Fruit fly (Drosophila melanogaster) whole organism, embryonic: ENCODE data around the gene mRpL17.

ENCODE experiments used
- Aef1 ChIP-seq: fragments of 200-800 bp; sonication (Bioruptor generic); IDR thresholded peaks from 3 replicates; pipeline ENCODE4 v1.3.6; 2022; ENCODE audit warnings: missing biosample characterization, missing genetic modification characterization
- C15 ChIP-seq: fragments of 200-800 bp; sonication (Bioruptor generic); IDR thresholded peaks from 3 replicates; pipeline ENCODE4 v1.3.6; 2022; ENCODE audit warnings: missing biosample characterization, missing genetic modification characterization
- CG11696 ChIP-seq: fragments of 200-800 bp; sonication (Bioruptor generic); IDR thresholded peaks from 2 replicates; pipeline ENCODE4 v1.3.6; 2022; ENCODE audit warnings: missing biosample characterization, missing genetic modification characterization
- CG12071 ChIP-seq: fragments of 200-800 bp; sonication (Bioruptor generic); optimal IDR thresholded peaks from 3 replicates; lab custom pipeline; 2018; ENCODE audit warnings: missing biosample characterization, mild to moderate bottlenecking, missing genetic modification characterization
- CG12155 ChIP-seq: fragments of 200-800 bp; sonication (Bioruptor generic); optimal IDR thresholded peaks from 3 replicates; lab custom pipeline; 2016; ENCODE audit warnings: missing biosample characterization, missing genetic modification characterization
- CG12391 ChIP-seq: fragments of 200-800 bp; sonication (Bioruptor generic); optimal IDR thresholded peaks from 3 replicates; lab custom pipeline; 2018; ENCODE audit warnings: missing biosample characterization, mild to moderate bottlenecking, missing genetic modification characterization, moderate library complexity
- CG12942 ChIP-seq: fragments of 200-800 bp; sonication (Bioruptor generic); optimal IDR thresholded peaks from 3 replicates; lab custom pipeline; 2016; ENCODE audit warnings: missing biosample characterization, missing genetic modification characterization
- CG13894 ChIP-seq: fragments of 200-800 bp; sonication (Bioruptor generic); optimal IDR thresholded peaks from 3 replicates; lab custom pipeline; 2018; ENCODE audit warnings: missing biosample characterization, mild to moderate bottlenecking, missing genetic modification characterization, moderate library complexity
- CG14441 ChIP-seq: fragments of 200-800 bp; sonication (Bioruptor generic); IDR thresholded peaks from 2 replicates; pipeline ENCODE4 v1.3.6; 2022; ENCODE audit warnings: missing biosample characterization, missing genetic modification characterization
- CG15696 ChIP-seq: fragments of 200-800 bp; sonication (Bioruptor generic); optimal IDR thresholded peaks from 2 replicates; lab custom pipeline; 2019; ENCODE audit warnings: missing biosample characterization, mild to moderate bottlenecking, missing genetic modification characterization, moderate library complexity
- CG17612 ChIP-seq: fragments of 200-800 bp; sonication (Bioruptor generic); IDR thresholded peaks from 2 replicates; pipeline ENCODE4 v1.3.6; 2022; ENCODE audit warnings: missing biosample characterization, missing genetic modification characterization
- CG18619 ChIP-seq: fragments of 200-800 bp; sonication (Bioruptor generic); optimal IDR thresholded peaks from 3 replicates; lab custom pipeline; 2017; ENCODE audit warnings: missing biosample characterization, mild to moderate bottlenecking, missing genetic modification characterization
- CG30431 ChIP-seq: fragments of 200-800 bp; sonication (Bioruptor generic); optimal IDR thresholded peaks from 2 replicates; lab custom pipeline; 2017; ENCODE audit warnings: missing biosample characterization, missing genetic modification characterization
- CG31441 ChIP-seq: fragments of 200-800 bp; sonication (Bioruptor generic); IDR thresholded peaks from 2 replicates; pipeline ENCODE4 v1.3.6; 2022; ENCODE audit warnings: missing biosample characterization, missing genetic modification characterization
- CG4424 ChIP-seq: fragments of 200-800 bp; sonication (Bioruptor generic); optimal IDR thresholded peaks from 3 replicates; lab custom pipeline; 2016; ENCODE audit warnings: missing biosample characterization, missing genetic modification characterization
- CG4730 ChIP-seq: fragments of 200-800 bp; sonication (Bioruptor generic); IDR thresholded peaks from 2 replicates; pipeline ENCODE4 v1.3.6; 2022; ENCODE audit warnings: missing biosample characterization, missing genetic modification characterization
- CG9797 ChIP-seq: fragments of 200-800 bp; sonication (Bioruptor generic); optimal IDR thresholded peaks from 3 replicates; lab custom pipeline; 2018; ENCODE audit warnings: missing biosample characterization, mild to moderate bottlenecking, missing genetic modification characterization
- Dip3 ChIP-seq: fragments of 200-800 bp; sonication (Bioruptor generic); optimal IDR thresholded peaks from 3 replicates; lab custom pipeline; 2016; ENCODE audit warnings: missing biosample characterization, missing genetic modification characterization
- Dp ChIP-seq: fragments of 200-800 bp; sonication (Bioruptor generic); optimal IDR thresholded peaks from 2 replicates; lab custom pipeline; 2018; ENCODE audit warnings: missing biosample characterization, mild to moderate bottlenecking, missing genetic modification characterization, moderate library complexity
- ERR ChIP-seq: fragments of 200-800 bp; sonication (Bioruptor generic); optimal IDR thresholded peaks from 2 replicates; lab custom pipeline; 2016; ENCODE audit warnings: missing biosample characterization, missing genetic modification characterization
- H15 ChIP-seq: fragments of 200-800 bp; sonication (Bioruptor generic); IDR thresholded peaks from 3 replicates; pipeline ENCODE4 v1.3.6; 2022; ENCODE audit warnings: missing biosample characterization, missing genetic modification characterization
- HLH54F ChIP-seq: fragments of 200-800 bp; sonication (Bioruptor generic); optimal IDR thresholded peaks from 3 replicates; lab custom pipeline; 2016; ENCODE audit warnings: missing biosample characterization, missing genetic modification characterization
- HmgD ChIP-seq: fragments of 200-800 bp; sonication (Bioruptor generic); optimal IDR thresholded peaks from 3 replicates; lab custom pipeline; 2016; ENCODE audit warnings: missing biosample characterization, missing genetic modification characterization
- HmgZ ChIP-seq: fragments of 200-800 bp; sonication (Bioruptor generic); optimal IDR thresholded peaks from 2 replicates; lab custom pipeline; 2018; ENCODE audit warnings: missing biosample characterization, mild to moderate bottlenecking, missing genetic modification characterization
- Hmr ChIP-seq: fragments of 200-800 bp; sonication (Bioruptor generic); optimal IDR thresholded peaks from 3 replicates; lab custom pipeline; 2017; ENCODE audit warnings: mild to moderate bottlenecking, missing biosample characterization, missing genetic modification reagents, missing genetic modification characterization
- MESR4 ChIP-seq: fragments of 200-800 bp; sonication (Bioruptor generic); optimal IDR thresholded peaks from 2 replicates; lab custom pipeline; 2018; ENCODE audit warnings: missing biosample characterization, mild to moderate bottlenecking, missing genetic modification characterization, moderate library complexity
- NC2β ChIP-seq: fragments of 200-800 bp; sonication (Bioruptor generic); optimal IDR thresholded peaks from 2 replicates; lab custom pipeline; 2016; ENCODE audit warnings: missing biosample characterization, missing genetic modification characterization
- Optix ChIP-seq: fragments of 200-800 bp; sonication (Bioruptor generic); IDR thresholded peaks from 3 replicates; pipeline ENCODE4 v1.3.6; 2022; ENCODE audit warnings: missing biosample characterization, missing genetic modification characterization
- Ravus ChIP-seq: fragments of 200-800 bp; sonication (Bioruptor generic); IDR thresholded peaks from 2 replicates; pipeline ENCODE4 v1.3.6; 2022; ENCODE audit warnings: missing biosample characterization, missing genetic modification characterization
- Rfx ChIP-seq: fragments of 200-800 bp; sonication (Bioruptor generic); IDR thresholded peaks from 2 replicates; pipeline ENCODE4 v1.3.6; 2022; ENCODE audit warnings: missing biosample characterization, missing genetic modification characterization
- Sin3A ChIP-seq: fragments of >200 bp; optimal IDR thresholded peaks from 2 replicates; lab custom pipeline; 2018
- Xbp1 ChIP-seq: fragments of 200-800 bp; sonication (Bioruptor generic); optimal IDR thresholded peaks from 3 replicates; lab custom pipeline; 2016; ENCODE audit warnings: missing biosample characterization, mild to moderate bottlenecking, missing genetic modification characterization
- amos ChIP-seq: fragments of 200-800 bp; sonication (Bioruptor generic); IDR thresholded peaks from 2 replicates; pipeline ENCODE4 v1.3.6; 2022; ENCODE audit warnings: missing biosample characterization, missing genetic modification characterization; ENCODE audit not compliant: partially characterized antibody
- da ChIP-seq: fragments of 200-800 bp; sonication (Bioruptor generic); optimal IDR thresholded peaks from 2 replicates; lab custom pipeline; 2016; ENCODE audit warnings: missing biosample characterization, missing genetic modification characterization
- gem ChIP-seq: fragments of 200-800 bp; sonication (Bioruptor generic); optimal IDR thresholded peaks from 2 replicates; lab custom pipeline; 2019; ENCODE audit warnings: missing biosample characterization, mild to moderate bottlenecking, missing genetic modification characterization, moderate library complexity
- grau ChIP-seq: fragments of 200-800 bp; optimal IDR thresholded peaks from 3 replicates; lab custom pipeline; 2019; ENCODE audit warnings: missing biosample characterization, mild to moderate bottlenecking, missing genetic modification characterization, moderate library complexity
- gro ChIP-seq: fragments of 200-800 bp; sonication (Bioruptor generic); optimal IDR thresholded peaks from 2 replicates; lab custom pipeline; 2016; ENCODE audit warnings: missing biosample characterization, missing genetic modification characterization
- klu ChIP-seq: fragments of 200-800 bp; sonication (Bioruptor generic); IDR thresholded peaks from 2 replicates; pipeline ENCODE4 v1.3.6; 2022; ENCODE audit warnings: missing biosample characterization, missing genetic modification characterization
- lola ChIP-seq, 3 experiments: fragments of >200 bp in 2 of 3; fragments of 200-800 bp in 1 of 3; sonication (Bioruptor generic) in 1 of 3; optimal IDR thresholded peaks; 2 replicates each; lab custom pipeline; 2017 to 2019; ENCODE audit warnings: missing biosample characterization in 3 of 3, missing genetic modification characterization in 3 of 3, mild to moderate bottlenecking in 1 of 3, moderate library complexity in 1 of 3
- mirr ChIP-seq: fragments of 200-800 bp; sonication (Bioruptor generic); optimal IDR thresholded peaks from 3 replicates; lab custom pipeline; 2018; ENCODE audit warnings: missing biosample characterization, mild to moderate bottlenecking, missing genetic modification characterization
- nerfin-1 ChIP-seq: fragments of 200-800 bp; sonication (Bioruptor generic); optimal IDR thresholded peaks from 3 replicates; lab custom pipeline; 2019; ENCODE audit warnings: missing biosample characterization, mild to moderate bottlenecking, missing genetic modification characterization, moderate library complexity
- psq ChIP-seq: fragments of 200-800 bp; sonication (Bioruptor generic); optimal IDR thresholded peaks from 2 replicates; lab custom pipeline; 2017; ENCODE audit warnings: missing biosample characterization, missing genetic modification characterization
- sim ChIP-seq: fragments of 200-800 bp; sonication (Bioruptor generic); IDR thresholded peaks from 2 replicates; pipeline ENCODE4 v1.3.6; 2022; ENCODE audit warnings: missing biosample characterization, missing genetic modification characterization
- slou ChIP-seq: fragments of 200-800 bp; sonication (Bioruptor generic); optimal IDR thresholded peaks from 3 replicates; lab custom pipeline; 2016; ENCODE audit warnings: missing biosample characterization, missing genetic modification characterization
- so ChIP-seq: fragments of 200-800 bp; sonication (Bioruptor generic); IDR thresholded peaks from 3 replicates; pipeline ENCODE4 v1.3.6; 2022; ENCODE audit warnings: missing biosample characterization, missing genetic modification characterization
- stc ChIP-seq: fragments of 200-800 bp; sonication (Bioruptor generic); IDR thresholded peaks from 2 replicates; pipeline ENCODE4 v1.3.6; 2022; ENCODE audit warnings: missing biosample characterization, missing genetic modification characterization
- tna ChIP-seq: fragments of 200-800 bp; sonication (Bioruptor generic); IDR thresholded peaks from 2 replicates; pipeline ENCODE4 v1.3.6; 2022; ENCODE audit warnings: missing biosample characterization, missing genetic modification characterization; ENCODE audit not compliant: partially characterized antibody
- vfl ChIP-seq: fragments of 200-800 bp; sonication (Bioruptor generic); optimal IDR thresholded peaks from 2 replicates; lab custom pipeline; 2016; ENCODE audit warnings: missing biosample characterization, missing genetic modification characterization
- wek ChIP-seq: fragments of 200-800 bp; sonication (Bioruptor generic); optimal IDR thresholded peaks from 3 replicates; lab custom pipeline; 2018; ENCODE audit warnings: missing biosample characterization, mild to moderate bottlenecking, missing genetic modification characterization, moderate library complexity

Gene mRpL17

dm6 chr3L:257618-258475, 6.7 kb upstream of the mRpL17 start, which contains the start of the genes DIP2 and wac (continued):
- TF ChIP-seq Optix: peak; percentile 54; the same call in 2 of the 3 replicates
- TF ChIP-seq CG11696 (GFP tag; lab: Robert Waterston, UW): 0 out of 2 replicates have a peak, but pooled peaks have one; percentile 42
- peak; percentile 73; the same call in 2 of the 3 replicates for TF ChIP-seq so (GFP tag; lab: Robert Waterston, UW)
- peak; percentile 69 for TF ChIP-seq CG4424 (GFP tag; lab: Kevin White, UChicago)
- peak; percentile 72 for TF ChIP-seq ERR
- TF ChIP-seq Xbp1 (GFP tag; lab: Kevin White, UChicago): peak; percentile 88
- peak; percentile 62 for TF ChIP-seq CG14441 (GFP tag; lab: Robert Waterston, UW)
- peak; percentile 78 for TF ChIP-seq HmgD (GFP tag; lab: Kevin White, UChicago)
- TF ChIP-seq lola (GFP tag; optimal IDR thresholded peaks at IDR 0.05; lab: Kevin White, UChicago): peak in 1 of 3 experiments; percentile 54
- TF ChIP-seq psq (GFP tag; lab: Kevin White, UChicago): peak; percentile 28
- TF ChIP-seq da (GFP tag; lab: Kevin White, UChicago): peak; percentile 69
- TF ChIP-seq CG30431 (GFP tag; lab: Kevin White, UChicago): peak; percentile 14
- TF ChIP-seq NC2β (GFP tag; lab: Kevin White, UChicago): peak; percentile 77
- peak; percentile 89 for TF ChIP-seq CG9797 (GFP tag; lab: Kevin White, UChicago)
- peak; percentile 82 for TF ChIP-seq vfl (GFP tag; lab: Kevin White, UChicago)
- no peak for TF ChIP-seq wek (GFP tag; lab: Kevin White, UChicago)
- peak; percentile 62; the same call in 1 of the 3 replicates for TF ChIP-seq H15
- TF ChIP-seq Dp (GFP tag; lab: Kevin White, UChicago): peak; percentile 77
- TF ChIP-seq mirr (GFP tag; lab: Kevin White, UChicago): peak; percentile 48
- peak; percentile 82 for TF ChIP-seq CG12942 (GFP tag; lab: Kevin White, UChicago)
- TF ChIP-seq klu (GFP tag; lab: Robert Waterston, UW): no peak
- no peak for TF ChIP-seq CG12071 (GFP tag; lab: Kevin White, UChicago)
- peak; percentile 36; the same call in 1 of the 2 replicates for TF ChIP-seq CG17612 (GFP tag; lab: Robert Waterston, UW)
- TF ChIP-seq Rfx (GFP tag; lab: Robert Waterston, UW): peak; percentile 92
- peak; percentile 62 for TF ChIP-seq grau (tag; lab: Kevin White, UChicago)
- TF ChIP-seq sim (GFP tag; lab: Robert Waterston, UW): no peak
- peak; percentile 30 for TF ChIP-seq slou (GFP tag; lab: Kevin White, UChicago)
- no peak; the same call in 1 of the 2 replicates for TF ChIP-seq CG31441 (GFP tag; lab: Robert Waterston, UW)
- no peak for TF ChIP-seq C15
- TF ChIP-seq MESR4 (GFP tag; lab: Kevin White, UChicago): peak; percentile 51
- peak; percentile 62 for TF ChIP-seq CG4730 (GFP tag; lab: Robert Waterston, UW)
- peak; percentile 74 for TF ChIP-seq HmgZ (tag; lab: Kevin White, UChicago)
- TF ChIP-seq Aef1: peak; percentile 54; the same call in 2 of the 3 replicates
- peak; percentile 55 for TF ChIP-seq CG15696 (tag; lab: Kevin White, UChicago)
- TF ChIP-seq Dip3 (GFP tag; lab: Kevin White, UChicago): peak; percentile 90
- TF ChIP-seq CG12155 (GFP tag; lab: Kevin White, UChicago): peak; percentile 82
- TF ChIP-seq tna (GFP tag; lab: Robert Waterston, UW): peak; percentile 86
- TF ChIP-seq CG12391 (tag; lab: Kevin White, UChicago): peak; percentile 81
- no peak for TF ChIP-seq CG18619 (GFP tag; lab: Kevin White, UChicago)
- TF ChIP-seq HLH54F: peak; percentile 85
- peak; percentile 75 for TF ChIP-seq gro
- TF ChIP-seq gem (tag; lab: Kevin White, UChicago): no peak
- TF ChIP-seq Hmr (GFP tag; lab: Kevin White, UChicago): no peak
- TF ChIP-seq nerfin-1 (tag; lab: Kevin White, UChicago): peak; percentile 54
- TF ChIP-seq amos (GFP tag; lab: Robert Waterston, UW): peak; percentile 90
- TF ChIP-seq Ravus (GFP tag; lab: Robert Waterston, UW): no peak
- peak; percentile 89 for TF ChIP-seq Sin3A (lab: Kevin White, UChicago)
- peak; percentile 45 for TF ChIP-seq CG13894 (tag; lab: Kevin White, UChicago)
- peak; percentile 45 for TF ChIP-seq stc
